Fruit fly (Drosophila melanogaster): Measurements from ENCODE around the gene eIF4E5.

DNA sequence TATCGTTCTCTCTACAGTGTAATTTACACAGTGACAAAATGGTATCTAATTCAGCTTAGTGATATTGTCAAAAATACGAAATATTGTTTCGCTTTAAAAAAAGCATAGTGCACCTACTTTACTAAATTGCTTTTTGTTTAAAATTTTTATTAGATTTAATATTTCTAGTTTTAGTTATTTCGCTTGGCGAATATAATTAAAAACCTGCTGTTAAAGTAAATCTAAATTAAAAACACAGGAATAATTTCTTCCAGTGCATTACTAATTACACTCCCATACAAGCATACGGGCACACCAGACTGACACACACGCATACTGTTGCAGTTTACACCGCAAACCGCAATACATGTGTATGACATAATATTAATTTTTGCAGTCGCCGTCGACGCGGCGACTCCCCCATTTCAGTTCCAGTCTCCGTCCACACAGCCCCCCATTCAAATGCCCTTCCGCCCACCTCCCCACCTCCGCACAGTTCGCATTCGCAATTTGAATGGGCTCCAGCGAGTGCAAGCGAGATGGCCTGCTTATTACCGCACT lies 30.8 kb upstream of the eIF4E5 start:
- no peak for TF ChIP-seq CTCF (optimal IDR thresholded peaks at IDR 0.05)
- TF ChIP-seq CG8478 (optimal IDR thresholded peaks at IDR 0.05): no peak

Measured in S2 (cell line).